Worm (Caenorhabditis elegans): ENCODE data around the gene T23F6.2.
"Not testable (repeated sequence)": the region's sequence is repeated elsewhere in the genome, so short reads cannot be mapped to it uniquely, and the experiment has no call there.

The T23F6.2 gene

ce11 chrIV:12721106-12721505 is at the start of gene T23F6.2:
TSS of gene T23F6.2 (plus strand) at chrIV:12721356.
- TF ChIP-seq tra-4 (tag; optimal IDR thresholded peaks at IDR 0.05) = no peak
- no peak for TF ChIP-seq ets-7 (tag; optimal IDR thresholded peaks at IDR 0.05)
- TF ChIP-seq scrt-1 (GFP tag; IDR thresholded peaks at IDR 0.05) = no peak
- TF ChIP-seq hnd-1 (tag; optimal IDR thresholded peaks at IDR 0.05) = no peak

- TF ChIP-seq scrt-1 (GFP tag; IDR thresholded peaks at IDR 0.05) (no peak), tbx-37 (GFP tag; conservative IDR thresholded peaks at IDR 0.05) (no peak)
These were observed 46.5 kb upstream of the T23F6.2 start, which contains the start of gene T23B5.4 for ce11 chrIV:12674700-12675099. TSS of gene T23B5.4 (plus strand) at chrIV:12675000.

- TF ChIP-seq tbx-11 (GFP tag; IDR thresholded peaks at IDR 0.05); aly-1 (tag; optimal IDR thresholded peaks at IDR 0.05); ceh-36 (tag; optimal IDR thresholded peaks at IDR 0.05): not testable (repeated sequence)
These were observed 44.0 kb upstream of the T23F6.2 start, which contains the start of gene T23B5.6 for ce11 chrIV:12677137-12677536. TSS of gene T23B5.6 (minus strand) at chrIV:12677237.

DNA sequence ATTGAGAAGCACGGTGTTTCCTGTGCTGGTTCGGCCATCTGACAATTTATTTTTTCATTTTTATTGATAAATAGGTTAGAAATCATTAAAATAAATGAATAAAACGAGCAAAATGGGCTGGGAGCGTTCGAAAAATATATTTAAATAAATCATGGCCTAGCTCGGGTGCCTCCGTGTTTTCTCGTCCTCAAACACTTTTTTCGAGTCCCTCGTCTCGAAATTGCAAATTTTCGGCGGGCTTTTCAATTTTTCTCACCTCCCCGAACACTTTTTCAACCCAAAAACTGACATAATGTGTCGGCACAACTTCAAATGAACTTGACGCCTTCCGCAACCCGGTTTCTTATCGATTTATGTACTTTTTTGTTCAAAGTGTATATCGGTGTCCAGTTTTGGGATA is 36.8 kb upstream of the T23F6.2 start, which contains the start of gene prmt-9:
TSS of gene prmt-9 (minus strand) at position 38 of the 400 bp plus-strand sequence.
- TF ChIP-seq pes-1 (GFP tag; IDR thresholded peaks at IDR 0.05) (no peak), tbx-11 (GFP tag; IDR thresholded peaks at IDR 0.05) (no peak), B0310.2 (tag; optimal IDR thresholded peaks at IDR 0.05) (no peak), tra-4 (tag; optimal IDR thresholded peaks at IDR 0.05) (no peak), aly-1 (tag; optimal IDR thresholded peaks at IDR 0.05) (no peak), hnd-1 (tag; optimal IDR thresholded peaks at IDR 0.05) (no peak), F13C5.2 (tag; optimal IDR thresholded peaks at IDR 0.05) (no peak), ceh-13 (GFP tag; optimal IDR thresholded peaks at IDR 0.05) (no peak), hmbx-1 (tag; optimal IDR thresholded peaks at IDR 0.05) (no peak), ceh-36 (tag; optimal IDR thresholded peaks at IDR 0.05) (no peak), ets-7 (tag; optimal IDR thresholded peaks at IDR 0.05) (no peak)

DNA sequence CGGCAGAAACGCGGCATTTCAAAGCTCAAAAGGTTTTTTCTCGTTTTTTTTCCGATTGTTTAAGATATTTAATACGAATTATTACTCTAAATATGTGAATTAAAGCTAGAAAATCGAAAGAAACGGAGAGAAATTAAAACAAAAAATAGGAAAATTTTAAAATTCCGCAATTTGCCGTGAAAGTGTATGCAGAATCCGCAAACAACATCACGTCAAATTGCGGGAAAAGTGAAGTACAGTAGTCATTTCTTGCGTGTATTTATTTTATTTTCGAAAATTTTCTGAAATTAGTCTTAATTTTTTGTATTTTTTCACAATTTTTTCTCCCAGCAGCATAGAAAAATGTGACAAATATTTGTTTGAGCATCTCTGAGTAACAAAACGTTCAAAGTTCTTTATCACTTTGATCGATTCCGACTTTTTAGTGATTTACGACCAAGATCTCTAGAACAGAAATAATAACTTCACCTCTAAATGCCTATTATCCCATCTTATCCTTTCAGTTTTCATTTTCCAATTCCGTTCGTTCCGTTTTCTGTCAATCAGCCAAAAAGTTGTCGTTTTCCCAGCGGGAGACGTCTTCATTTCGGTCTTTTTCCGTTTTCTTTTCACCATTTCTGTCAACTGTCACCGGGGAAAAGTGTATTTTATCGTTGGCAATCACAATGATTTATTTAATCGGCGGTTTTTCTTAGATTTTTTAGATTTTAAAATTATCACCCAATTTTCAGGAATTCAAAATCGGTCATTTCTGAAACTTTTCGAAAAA is 36.1 kb upstream of the T23F6.2 start:
- TF ChIP-seq tra-4 (tag; optimal IDR thresholded peaks at IDR 0.05) (no peak), hmbx-1 (tag; optimal IDR thresholded peaks at IDR 0.05) (no peak)

DNA sequence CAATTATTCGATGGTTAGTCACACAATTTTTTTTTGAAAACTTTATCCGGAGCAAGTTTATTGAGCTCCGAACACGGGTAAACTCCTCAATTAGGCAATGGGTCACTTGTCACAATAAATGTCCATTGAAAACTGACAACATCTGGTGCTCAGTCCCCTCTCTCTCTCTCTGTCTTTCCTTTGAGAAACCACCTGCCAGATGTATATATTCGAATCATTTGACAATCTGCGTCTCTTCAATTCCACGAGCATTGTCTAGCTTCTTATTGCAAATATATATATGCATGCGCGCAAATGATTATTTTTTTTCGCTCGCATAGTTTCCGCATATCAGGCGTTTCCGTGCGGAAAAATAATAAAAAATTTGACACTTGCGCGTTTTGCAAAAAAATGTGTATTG is 35.3 kb upstream of the T23F6.2 start:
- TF ChIP-seq tbx-11 (GFP tag; IDR thresholded peaks at IDR 0.05) (no peak), pes-1 (GFP tag; IDR thresholded peaks at IDR 0.05) (no peak), ceh-36 (tag; optimal IDR thresholded peaks at IDR 0.05) (no peak), sea-1 (GFP tag; conservative IDR thresholded peaks at IDR 0.05) (no peak), ceh-13 (GFP tag; optimal IDR thresholded peaks at IDR 0.05) (no peak), tbx-37 (GFP tag; conservative IDR thresholded peaks at IDR 0.05) (no peak), hnd-1 (tag; optimal IDR thresholded peaks at IDR 0.05) (no peak), scrt-1 (GFP tag; IDR thresholded peaks at IDR 0.05) (no peak), tra-4 (tag; optimal IDR thresholded peaks at IDR 0.05) (no peak), flt-1 (GFP tag; IDR thresholded peaks at IDR 0.05) (no peak), aly-1 (tag; optimal IDR thresholded peaks at IDR 0.05) (no peak), ama-1 (optimal IDR thresholded peaks at IDR 0.05) (no peak), F13C5.2 (tag; optimal IDR thresholded peaks at IDR 0.05) (no peak), hmg-4 (GFP tag; optimal IDR thresholded peaks at IDR 0.05) (no peak), hmbx-1 (tag; optimal IDR thresholded peaks at IDR 0.05) (no peak), ets-7 (tag; optimal IDR thresholded peaks at IDR 0.05) (no peak), B0310.2 (tag; optimal IDR thresholded peaks at IDR 0.05) (no peak)

- TF ChIP-seq ceh-13 (GFP tag; optimal IDR thresholded peaks at IDR 0.05) (no peak), flt-1 (GFP tag; IDR thresholded peaks at IDR 0.05) (no peak), F13C5.2 (tag; optimal IDR thresholded peaks at IDR 0.05) (no peak), hmbx-1 (tag; optimal IDR thresholded peaks at IDR 0.05) (no peak)
These were observed 32.8 kb upstream of the T23F6.2 start, which contains the start of gene T23B5.3 for ce11 chrIV:12688370-12688769. TSS of gene T23B5.3 (plus strand) at chrIV:12688670.

- TF ChIP-seq hnd-1 (tag; optimal IDR thresholded peaks at IDR 0.05) (no peak), hmg-4 (GFP tag; optimal IDR thresholded peaks at IDR 0.05) (no peak), ceh-36 (tag; optimal IDR thresholded peaks at IDR 0.05) (no peak), aly-1 (tag; optimal IDR thresholded peaks at IDR 0.05) (no peak), tra-4 (tag; optimal IDR thresholded peaks at IDR 0.05) (no peak), F13C5.2 (tag; optimal IDR thresholded peaks at IDR 0.05) (no peak), tbx-11 (GFP tag; IDR thresholded peaks at IDR 0.05) (no peak), ceh-13 (GFP tag; optimal IDR thresholded peaks at IDR 0.05) (no peak), tbx-37 (GFP tag; conservative IDR thresholded peaks at IDR 0.05) (no peak), ama-1 (optimal IDR thresholded peaks at IDR 0.05) (no peak), hmbx-1 (tag; optimal IDR thresholded peaks at IDR 0.05) (no peak), ets-7 (tag; optimal IDR thresholded peaks at IDR 0.05) (no peak), B0310.2 (tag; optimal IDR thresholded peaks at IDR 0.05) (no peak), flt-1 (GFP tag; IDR thresholded peaks at IDR 0.05) (no peak), pes-1 (GFP tag; IDR thresholded peaks at IDR 0.05) (no peak), scrt-1 (GFP tag; IDR thresholded peaks at IDR 0.05) (no peak), sea-1 (GFP tag; conservative IDR thresholded peaks at IDR 0.05) (no peak)
These were observed 31.9 kb upstream of the T23F6.2 start for ce11 chrIV:12689292-12689691.
